Worm (Caenorhabditis elegans) whole organism, mixed stage, embryonic: ENCODE data around the gene F26G1.2.

Experiments used
- M03D4.4 ChIP-seq: sonication (generic microtip); optimal IDR thresholded peaks from 2 replicates; lab custom pipeline; 2017; ENCODE audit warnings: mild to moderate bottlenecking, missing genetic modification characterization, missing compliant biosample characterization
- bed-3 ChIP-seq: fragments of 200-800 bp; sonication (Bioruptor generic); optimal IDR thresholded peaks from 3 replicates; lab custom pipeline; 2018; ENCODE audit warnings: mild to moderate bottlenecking, missing genetic modification characterization, moderate library complexity, missing compliant biosample characterization
- blmp-1 ChIP-seq: fragments of 150-350 bp; optimal IDR thresholded peaks from 2 replicates; lab custom pipeline; 2014; ENCODE audit warnings: missing biosample characterization, missing genetic modification characterization
- ceh-39 ChIP-seq: fragments of 150-350 bp; optimal IDR thresholded peaks from 2 replicates; lab custom pipeline; 2014; ENCODE audit warnings: missing biosample characterization, missing genetic modification characterization
- ceh-83 ChIP-seq: fragments of 200-800 bp; sonication (Bioruptor generic); optimal IDR thresholded peaks from 2 replicates; lab custom pipeline; 2018; ENCODE audit warnings: mild to moderate bottlenecking, missing genetic modification characterization, missing compliant biosample characterization
- ces-1 ChIP-seq: fragments of 150-350 bp; optimal IDR thresholded peaks from 2 replicates; lab custom pipeline; 2014; ENCODE audit warnings: missing biosample characterization, missing genetic modification reagents, missing genetic modification characterization
- cnd-1 ChIP-seq: fragments of 200-800 bp; sonication (Bioruptor generic); optimal IDR thresholded peaks from 2 replicates; lab custom pipeline; 2018; ENCODE audit warnings: mild to moderate bottlenecking, missing genetic modification characterization, missing compliant biosample characterization
- drap-1 ChIP-seq: fragments of 200-800 bp; sonication (Bioruptor generic); optimal IDR thresholded peaks from 3 replicates; lab custom pipeline; 2018; ENCODE audit warnings: mild to moderate bottlenecking, missing genetic modification characterization, missing compliant biosample characterization
- elt-1 ChIP-seq: sonication (generic microtip); optimal IDR thresholded peaks from 2 replicates; lab custom pipeline; 2017; ENCODE audit warnings: missing genetic modification characterization, mild to moderate bottlenecking, missing compliant biosample characterization, antibody characterized with exemption, moderate library complexity, borderline replicate concordance; ENCODE audit not compliant: insufficient read depth
- elt-3 ChIP-seq: fragments of 150-350 bp; optimal IDR thresholded peaks from 2 replicates; lab custom pipeline; 2014; ENCODE audit warnings: missing biosample characterization, missing genetic modification characterization
- flh-1 ChIP-seq: fragments of 200-800 bp; sonication (Bioruptor generic); optimal IDR thresholded peaks from 2 replicates; lab custom pipeline; 2018; ENCODE audit warnings: mild to moderate bottlenecking, missing genetic modification characterization, moderate library complexity, missing compliant biosample characterization
- ham-2 ChIP-seq: fragments of 200-800 bp; sonication (Bioruptor generic); optimal IDR thresholded peaks from 2 replicates; lab custom pipeline; 2018; ENCODE audit warnings: mild to moderate bottlenecking, missing genetic modification characterization, missing compliant biosample characterization
- hlh-1 ChIP-seq: fragments of 150-350 bp; optimal IDR thresholded peaks from 2 replicates; lab custom pipeline; 2014; ENCODE audit warnings: missing biosample characterization, missing genetic modification reagents, missing genetic modification characterization
- lin-13 ChIP-seq: fragments of 150-350 bp; optimal IDR thresholded peaks from 2 replicates; lab custom pipeline; 2014; ENCODE audit warnings: missing biosample characterization, missing genetic modification characterization
- lin-32 ChIP-seq: fragments of 200-800 bp; sonication (Bioruptor generic); optimal IDR thresholded peaks from 2 replicates; lab custom pipeline; 2018; ENCODE audit warnings: mild to moderate bottlenecking, missing genetic modification characterization, missing compliant biosample characterization
- lsy-2 ChIP-seq: fragments of 150-350 bp; optimal IDR thresholded peaks from 2 replicates; lab custom pipeline; 2014; ENCODE audit warnings: missing biosample characterization, missing genetic modification characterization
- mab-5 ChIP-seq: fragments of 150-350 bp; optimal IDR thresholded peaks from 2 replicates; lab custom pipeline; 2014; ENCODE audit warnings: missing biosample characterization, missing genetic modification characterization
- mep-1 ChIP-seq: fragments of 150-350 bp; optimal IDR thresholded peaks from 2 replicates; lab custom pipeline; 2017; ENCODE audit warnings: missing biosample characterization, missing genetic modification reagents, missing genetic modification characterization, inconsistent platforms
- mls-2 ChIP-seq: sonication (generic microtip); optimal IDR thresholded peaks from 2 replicates; lab custom pipeline; 2016; ENCODE audit warnings: mild to moderate bottlenecking, missing genetic modification characterization, moderate library complexity, missing compliant biosample characterization
- nhr-12 ChIP-seq: fragments of 150-350 bp; optimal IDR thresholded peaks from 2 replicates; lab custom pipeline; 2014; ENCODE audit warnings: missing biosample characterization, missing genetic modification characterization
- nhr-2 ChIP-seq: fragments of 150-350 bp; optimal IDR thresholded peaks from 2 replicates; lab custom pipeline; 2014; ENCODE audit warnings: missing biosample characterization, missing genetic modification characterization
- nhr-237 ChIP-seq: fragments of 150-350 bp; optimal IDR thresholded peaks from 2 replicates; lab custom pipeline; 2014; ENCODE audit warnings: missing biosample characterization, missing genetic modification characterization
- nhr-28 ChIP-seq: fragments of 150-350 bp; optimal IDR thresholded peaks from 2 replicates; lab custom pipeline; 2014; ENCODE audit warnings: missing biosample characterization, missing genetic modification characterization
- nhr-76 ChIP-seq: sonication (generic microtip); optimal IDR thresholded peaks from 2 replicates; lab custom pipeline; 2017; ENCODE audit warnings: missing biosample characterization, missing genetic modification characterization
- pha-4 ChIP-seq: fragments of 150-350 bp; optimal IDR thresholded peaks from 2 replicates; lab custom pipeline; 2018; ENCODE audit warnings: missing biosample characterization, missing genetic modification reagents, missing genetic modification characterization
- sem-2 ChIP-seq: fragments of 200-800 bp; sonication (Bioruptor generic); optimal IDR thresholded peaks from 2 replicates; lab custom pipeline; 2018; ENCODE audit warnings: mild to moderate bottlenecking, missing genetic modification characterization, missing compliant biosample characterization
- snpc-4 ChIP-seq: fragments of 150-350 bp; optimal IDR thresholded peaks from 2 replicates; lab custom pipeline; 2014; ENCODE audit warnings: missing biosample characterization, missing genetic modification characterization
- sptf-1 ChIP-seq: sonication (generic microtip); optimal IDR thresholded peaks from 2 replicates; lab custom pipeline; 2017; ENCODE audit warnings: mild to moderate bottlenecking, missing genetic modification characterization, moderate library complexity, missing compliant biosample characterization
- tbx-8 ChIP-seq: fragments of 200-800 bp; sonication (Bioruptor generic); optimal IDR thresholded peaks from 2 replicates; lab custom pipeline; 2018; ENCODE audit warnings: mild to moderate bottlenecking, missing genetic modification characterization, moderate library complexity, missing compliant biosample characterization
- unc-120 ChIP-seq: sonication (generic microtip); optimal IDR thresholded peaks from 2 replicates; lab custom pipeline; 2017; ENCODE audit warnings: missing genetic modification characterization, missing compliant biosample characterization; ENCODE audit not compliant: poor library complexity, severe bottlenecking
- unc-39 ChIP-seq: fragments of 150-350 bp; optimal IDR thresholded peaks from 2 replicates; lab custom pipeline; 2014; ENCODE audit warnings: missing biosample characterization, missing genetic modification characterization
- unc-62 ChIP-seq: fragments of 150-350 bp; optimal IDR thresholded peaks from 2 replicates; lab custom pipeline; 2014; ENCODE audit warnings: missing biosample characterization, missing genetic modification reagents, missing genetic modification characterization
- zip-8 ChIP-seq: fragments of 150-350 bp; optimal IDR thresholded peaks from 2 replicates; lab custom pipeline; 2014; ENCODE audit warnings: missing biosample characterization, missing genetic modification characterization
- ztf-11 ChIP-seq: fragments of 150-350 bp; optimal IDR thresholded peaks from 2 replicates; lab custom pipeline; 2014; ENCODE audit warnings: missing biosample characterization, missing genetic modification characterization

Gene F26G1.2

DNA sequence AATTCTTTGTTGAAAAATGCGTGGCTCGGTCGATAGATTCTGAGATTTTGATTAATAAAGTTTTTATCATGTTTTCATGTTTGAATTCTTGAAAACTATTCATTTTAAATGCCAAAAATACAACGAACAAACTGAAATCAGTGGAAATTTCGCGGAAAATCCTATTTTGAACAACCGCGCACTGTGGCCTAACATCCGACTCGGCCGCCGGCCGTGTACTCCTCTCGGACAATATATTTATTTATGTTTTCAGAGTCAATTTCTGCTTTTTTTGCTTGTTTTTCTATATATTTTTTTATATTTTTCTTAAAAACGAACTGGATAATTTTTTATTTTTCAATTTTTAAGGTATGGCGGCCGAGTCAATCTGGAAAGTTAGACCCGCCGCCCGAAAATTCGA lies 28.4 kb downstream of the F26G1.2 start, which contains the start of gene F26G1.1:
TSS of gene F26G1.1 (plus strand) at position 347 of the 400 bp plus-strand sequence.
- peak; percentile 20 for TF ChIP-seq unc-120 (tag; lab: Kevin White, UChicago)
- TF ChIP-seq snpc-4 (tag; lab: Kevin White, UChicago) = no peak
- no peak for TF ChIP-seq ceh-39 (tag; lab: Kevin White, UChicago)
- no peak for TF ChIP-seq nhr-28 (tag; lab: Kevin White, UChicago)
- TF ChIP-seq mab-5 (tag; lab: Kevin White, UChicago) = no peak
- TF ChIP-seq lin-13 (tag; lab: Kevin White, UChicago) = peak; percentile 1
- no peak for TF ChIP-seq sem-2 (GFP tag; lab: Kevin White, UChicago)
- no peak for TF ChIP-seq zip-8
- TF ChIP-seq flh-1 (GFP tag; lab: Kevin White, UChicago) = no peak
- no peak for TF ChIP-seq mls-2
- no peak for TF ChIP-seq pha-4 (tag; lab: Kevin White, UChicago)
- peak; percentile 48 for TF ChIP-seq sptf-1
- peak; percentile 46 for TF ChIP-seq lsy-2 (tag; lab: Kevin White, UChicago)
- TF ChIP-seq ceh-83 = peak; percentile 64
- no peak for TF ChIP-seq drap-1
- peak; percentile 21 for TF ChIP-seq cnd-1
- TF ChIP-seq elt-3 (tag; lab: Kevin White, UChicago) = no peak
- TF ChIP-seq mep-1 (tag; lab: Kevin White, UChicago) = no peak
- TF ChIP-seq unc-39 (tag; lab: Kevin White, UChicago) = no peak

DNA sequence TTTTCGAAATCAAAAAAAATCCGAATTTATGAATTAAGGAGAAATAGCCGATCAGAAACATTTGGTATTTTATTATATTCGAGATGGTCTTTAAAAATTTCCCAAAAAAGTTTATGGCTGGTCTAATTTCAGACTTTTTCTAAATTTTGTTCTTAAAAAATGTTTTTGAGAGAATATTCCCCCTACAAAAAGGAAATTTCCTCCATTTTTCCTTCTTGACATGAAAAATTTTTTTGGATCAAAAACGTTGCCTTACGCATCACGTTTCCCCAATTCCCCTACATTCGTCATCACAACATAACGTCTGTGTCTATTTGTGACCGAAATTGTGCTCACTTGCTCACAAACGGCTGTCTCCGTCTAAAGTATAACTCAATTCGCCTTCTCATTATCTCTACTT lies 30.4 kb downstream of the F26G1.2 start:
- TF ChIP-seq zip-8 (no peak), nhr-28 (tag; lab: Kevin White, UChicago) (no peak), lin-32 (GFP tag; lab: Kevin White, UChicago) (no peak), sem-2 (GFP tag; lab: Kevin White, UChicago) (no peak), unc-39 (tag; lab: Kevin White, UChicago) (no peak), mep-1 (tag; lab: Kevin White, UChicago) (no peak), pha-4 (tag; lab: Kevin White, UChicago) (no peak), ztf-11 (tag; lab: Kevin White, UChicago) (no peak), nhr-12 (no peak), hlh-1 (tag; lab: Kevin White, UChicago) (no peak), lin-13 (tag; lab: Kevin White, UChicago) (no peak), blmp-1 (tag; lab: Kevin White, UChicago) (no peak), elt-1 (tag; lab: Kevin White, UChicago) (no peak), ham-2 (GFP tag; lab: Kevin White, UChicago) (no peak), ceh-83 (no peak), lsy-2 (tag; lab: Kevin White, UChicago) (no peak), cnd-1 (no peak), nhr-2 (tag; lab: Kevin White, UChicago) (no peak)
- TF ChIP-seq, all 35 proteins: peak for 0

ce11 chrII:4795461-4795860 lies 32.6 kb downstream of the F26G1.2 start, which contains the start of gene C33F10.4:
Gene C33F10.4, plus strand, starts transcription at chrII:4795761.
- TF ChIP-seq ztf-11 (tag; lab: Kevin White, UChicago) (no peak), nhr-76 (no peak), tbx-8 (no peak), nhr-237 (tag; lab: Kevin White, UChicago) (no peak), flh-1 (GFP tag; lab: Kevin White, UChicago) (no peak), ces-1 (GFP tag; lab: Kevin White, UChicago) (no peak), bed-3 (GFP tag; lab: Kevin White, UChicago) (no peak), nhr-2 (tag; lab: Kevin White, UChicago) (no peak), nhr-28 (tag; lab: Kevin White, UChicago) (no peak), ham-2 (GFP tag; lab: Kevin White, UChicago) (no peak), unc-39 (tag; lab: Kevin White, UChicago) (no peak), lin-13 (tag; lab: Kevin White, UChicago) (no peak), nhr-12 (no peak), unc-62 (GFP tag; lab: Kevin White, UChicago) (no peak)

- TF ChIP-seq nhr-2 (tag; lab: Kevin White, UChicago) (no peak), sptf-1 (no peak), drap-1 (no peak), unc-62 (GFP tag; lab: Kevin White, UChicago) (no peak), M03D4.4 (tag; lab: Kevin White, UChicago) (no peak), blmp-1 (tag; lab: Kevin White, UChicago) (no peak)
Observed at ce11 chrII:4797071-4797470, 34.2 kb downstream of the F26G1.2 start, which contains the start of gene C33F10.14. Gene C33F10.14, plus strand, starts transcription at chrII:4797371.
